Fruit fly (Drosophila melanogaster): ENCODE data around the gene CheB74a.

The CheB74a gene

dm6 chr3L:17719754-17720153, at the start of gene CheB74a:
Gene CheB74a, minus strand, starts transcription at chr3L:17719854.
- no peak for TF ChIP-seq noc (tag; optimal IDR thresholded peaks at IDR 0.05)

dm6 chr3L:17763987-17764386, 44.3 kb upstream of the CheB74a start, which contains the start of the genes Adgf-A and Adgf-A2:
Gene Adgf-A, minus strand, starts transcription at chr3L:17764158.
Gene Adgf-A2, minus strand, starts transcription at chr3L:17764158.
- no peak for TF ChIP-seq noc (tag; optimal IDR thresholded peaks at IDR 0.05)

- no peak for TF ChIP-seq noc (tag; optimal IDR thresholded peaks at IDR 0.05)
Observed at dm6 chr3L:17759072-17759747, 39.6 kb upstream of the CheB74a start, which contains the start of gene CG32181. Gene CG32181, plus strand, starts transcription at chr3L:17759697.

dm6 chr3L:17758084-17758211, 38.3 kb upstream of the CheB74a start, which contains the start of gene CG32182:
Gene CG32182, plus strand, starts transcription at chr3L:17758112.
- TF ChIP-seq noc (tag; optimal IDR thresholded peaks at IDR 0.05): no peak

- no peak for TF ChIP-seq noc (tag; optimal IDR thresholded peaks at IDR 0.05)
Observed at dm6 chr3L:17757156-17758083, 37.8 kb upstream of the CheB74a start.

dm6 chr3L:17754285-17754684, 34.6 kb upstream of the CheB74a start:
- peak; percentile 72 for TF ChIP-seq noc (tag; optimal IDR thresholded peaks at IDR 0.05)

- no peak for TF ChIP-seq noc (tag; optimal IDR thresholded peaks at IDR 0.05)
Observed at dm6 chr3L:17750488-17750887, 30.8 kb upstream of the CheB74a start, which contains the start of gene Adgf-B. Gene Adgf-B, minus strand, starts transcription at chr3L:17750588.

dm6 chr3L:17746760-17747159, 27.1 kb upstream of the CheB74a start, which contains the start of gene CG6034:
Gene CG6034, minus strand, starts transcription at chr3L:17746860.
- TF ChIP-seq noc (tag; optimal IDR thresholded peaks at IDR 0.05): no peak

dm6 chr3L:17742531-17742930, 22.9 kb upstream of the CheB74a start:
- peak; percentile 42 for TF ChIP-seq noc (tag; optimal IDR thresholded peaks at IDR 0.05)

dm6 chr3L:17740471-17740870, 20.8 kb upstream of the CheB74a start, which contains the start of gene CG7460:
Gene CG7460, plus strand, starts transcription at chr3L:17740540.
- peak; percentile 7 for TF ChIP-seq noc (tag; optimal IDR thresholded peaks at IDR 0.05)

dm6 chr3L:17739627-17740026, 20.0 kb upstream of the CheB74a start:
- TF ChIP-seq noc (tag; optimal IDR thresholded peaks at IDR 0.05): no peak

dm6 chr3L:17729278-17729677, 9.6 kb upstream of the CheB74a start, which contains the start of gene CG6052:
Gene CG6052, minus strand, starts transcription at chr3L:17729378.
- TF ChIP-seq noc (tag; optimal IDR thresholded peaks at IDR 0.05): no peak

dm6 chr3L:17689579-17690191, 30.0 kb downstream of the CheB74a start, which contains the start of gene Ccn:
Gene Ccn, plus strand, starts transcription at chr3L:17690015.
- no peak for TF ChIP-seq noc (tag; optimal IDR thresholded peaks at IDR 0.05)

- TF ChIP-seq noc (tag; optimal IDR thresholded peaks at IDR 0.05): no peak
Observed at dm6 chr3L:17671768-17672167, 47.9 kb downstream of the CheB74a start.

- TF ChIP-seq noc (tag; optimal IDR thresholded peaks at IDR 0.05): no peak
Observed at dm6 chr3L:17671322-17671721, 48.3 kb downstream of the CheB74a start, which contains the start of gene CG34251. Gene CG34251, plus strand, starts transcription at chr3L:17671622.

Measured in whole organism, larva.